Worm (Caenorhabditis elegans) whole organism, L2 larva: ENCODE results near the gene mop-25.2.

Experiments
- lin-11 ChIP-seq: fragments of 150-350 bp; sonication (generic microtip); optimal IDR thresholded peaks from 2 replicates; lab custom pipeline; 2014; ENCODE audit warnings: missing biosample characterization, missing genetic modification characterization, inconsistent platforms, mixed read lengths
- mdl-1 ChIP-seq, 2 experiments: fragments of 150-350 bp in 1 of 2; sonication (generic microtip) in 1 of 2; optimal IDR thresholded peaks; 2 replicates each; lab custom pipeline; 2017; ENCODE audit warnings: missing biosample characterization in 2 of 2, missing genetic modification characterization in 2 of 2

- TF ChIP-seq lin-11 (tag; lab: Kevin White, UChicago) (peak; percentile 66), mdl-1 (tag; optimal IDR thresholded peaks at IDR 0.05; lab: Kevin White, UChicago) (no peak)
Measured at ce11 chrII:9746069-9746468, 42.6 kb upstream of the mop-25.2 start, which contains the start of the genes Y53C12B.1 and nos-3.
